Fruit fly (Drosophila melanogaster) whole organism, prepupa: Measurements from ENCODE around the gene CG5708.

Source experiments
- CG11762 ChIP-seq: fragments of 200-800 bp; sonication (Bioruptor generic); optimal IDR thresholded peaks from 3 replicates; lab custom pipeline; 2016; ENCODE audit warnings: missing biosample characterization, missing genetic modification characterization; ENCODE audit not compliant: insufficient read depth
- CG16779 ChIP-seq: fragments of 200-800 bp; sonication (Bioruptor generic); optimal IDR thresholded peaks from 3 replicates; lab custom pipeline; 2017; ENCODE audit warnings: missing biosample characterization, mild to moderate bottlenecking, missing genetic modification characterization
- CG8319 ChIP-seq: fragments of 200-800 bp; sonication (Bioruptor generic); optimal IDR thresholded peaks from 3 replicates; lab custom pipeline; 2016; ENCODE audit warnings: missing biosample characterization, missing genetic modification characterization
- OdsH ChIP-seq: fragments of 200-800 bp; sonication (Bioruptor generic); optimal IDR thresholded peaks from 3 replicates; lab custom pipeline; 2016; ENCODE audit warnings: missing biosample characterization, missing genetic modification characterization
- Sox102F ChIP-seq: fragments of 200-800 bp; sonication (Bioruptor generic); optimal IDR thresholded peaks from 2 replicates; lab custom pipeline; 2016; ENCODE audit warnings: missing biosample characterization, mild to moderate bottlenecking, missing genetic modification characterization
- achi ChIP-seq: fragments of 200-800 bp; sonication (Bioruptor generic); optimal IDR thresholded peaks from 3 replicates; lab custom pipeline; 2016; ENCODE audit warnings: missing biosample characterization, missing genetic modification characterization
- net ChIP-seq: fragments of 200-800 bp; sonication (Bioruptor generic); optimal IDR thresholded peaks from 3 replicates; lab custom pipeline; 2016; ENCODE audit warnings: missing biosample characterization, missing genetic modification characterization

dm6 chr2L:10205940-10206339, 20.7 kb downstream of the CG5708 start:
- TF ChIP-seq CG11762 (GFP tag; lab: Kevin White, UChicago) (no peak), OdsH (GFP tag; lab: Kevin White, UChicago) (no peak), net (GFP tag; lab: Kevin White, UChicago) (no peak), achi (GFP tag; lab: Kevin White, UChicago) (no peak), Sox102F (GFP tag; lab: Kevin White, UChicago) (no peak), CG16779 (tag; lab: Kevin White, UChicago) (no peak), CG8319 (no peak)
